Worm (Caenorhabditis elegans) whole organism, L4 larva: ENCODE results near the gene C17B7.14.

Experiments used
- F10B5.3 ChIP-seq: sonication (generic microtip); optimal IDR thresholded peaks from 2 replicates; lab custom pipeline; 2016; ENCODE audit warnings: mild to moderate bottlenecking, missing genetic modification characterization, missing compliant biosample characterization
- F26F4.8 ChIP-seq: fragments of 200-800 bp; sonication (Bioruptor generic); conservative IDR thresholded peaks from 2 replicates; pipeline ENCODE4 v1.3.6; 2022; ENCODE audit warnings: missing genetic modification characterization, missing compliant biosample characterization
- F49E8.2 ChIP-seq: sonication (generic microtip); optimal IDR thresholded peaks from 2 replicates; lab custom pipeline; 2016; ENCODE audit warnings: missing compliant biosample characterization, mild to moderate bottlenecking, missing genetic modification characterization, borderline replicate concordance
- Y5F2A.4 ChIP-seq: fragments of 200-800 bp; sonication (Bioruptor generic); optimal IDR thresholded peaks from 2 replicates; lab custom pipeline; 2018; ENCODE audit warnings: mild to moderate bottlenecking, missing genetic modification characterization, missing compliant biosample characterization
- aha-1 ChIP-seq: fragments of 150-350 bp; peaks from one replicate; lab custom pipeline; 2014; ENCODE audit warnings: missing biosample characterization, missing genetic modification characterization
- arid-1 ChIP-seq: fragments of 200-800 bp; sonication (Bioruptor generic); conservative IDR thresholded peaks from 2 replicates; pipeline ENCODE4 v1.3.6; 2022; ENCODE audit warnings: missing genetic modification reagents, missing genetic modification characterization, missing compliant biosample characterization
- ceh-28 ChIP-seq: fragments of 150-350 bp; optimal IDR thresholded peaks from 2 replicates; lab custom pipeline; 2014; ENCODE audit warnings: missing biosample characterization, missing genetic modification reagents, missing genetic modification characterization
- ceh-32 ChIP-seq: sonication (generic microtip); optimal IDR thresholded peaks from 2 replicates; lab custom pipeline; 2016; ENCODE audit warnings: mild to moderate bottlenecking, missing genetic modification characterization, missing compliant biosample characterization; ENCODE audit not compliant: poor library complexity
- ceh-44 ChIP-seq: fragments of 200-800 bp; sonication (Bioruptor generic); IDR thresholded peaks from 2 replicates; pipeline ENCODE4 v1.3.6; 2022; ENCODE audit warnings: missing genetic modification reagents, missing genetic modification characterization, missing compliant biosample characterization
- ceh-62 ChIP-seq: sonication (generic microtip); optimal IDR thresholded peaks from 2 replicates; lab custom pipeline; 2017; ENCODE audit warnings: missing biosample characterization, missing genetic modification characterization
- ceh-82 ChIP-seq: sonication (generic microtip); optimal IDR thresholded peaks from 2 replicates; lab custom pipeline; 2017; ENCODE audit warnings: missing biosample characterization, missing genetic modification characterization
- daf-12 ChIP-seq: fragments of 150-350 bp; optimal IDR thresholded peaks from 2 replicates; lab custom pipeline; 2014; ENCODE audit warnings: missing biosample characterization, missing genetic modification reagents, missing genetic modification characterization
- daf-8 ChIP-seq: fragments of 200-800 bp; sonication (Bioruptor generic); IDR thresholded peaks from 2 replicates; pipeline ENCODE4 v1.3.6; 2022; ENCODE audit warnings: missing genetic modification characterization, missing compliant biosample characterization
- dmd-8 ChIP-seq: fragments of 200-800 bp; sonication (Bioruptor generic); IDR thresholded peaks from 2 replicates; pipeline ENCODE4 v1.3.6; 2022; ENCODE audit warnings: missing genetic modification characterization, missing compliant biosample characterization
- duxl-1 ChIP-seq: sonication (generic microtip); optimal IDR thresholded peaks from 2 replicates; lab custom pipeline; 2016; ENCODE audit warnings: mild to moderate bottlenecking, missing genetic modification characterization, moderate library complexity, missing compliant biosample characterization; ENCODE audit not compliant: poor library complexity
- fkh-10 ChIP-seq: fragments of 150-350 bp; optimal IDR thresholded peaks from 2 replicates; lab custom pipeline; 2014; ENCODE audit warnings: missing biosample characterization, missing genetic modification reagents, missing genetic modification characterization
- lim-7 ChIP-seq: fragments of 200-800 bp; sonication (Bioruptor generic); IDR thresholded peaks from 2 replicates; pipeline ENCODE4 v1.3.6; 2022; ENCODE audit warnings: missing genetic modification characterization, missing compliant biosample characterization
- lin-15B ChIP-seq: fragments of 150-350 bp; sonication (generic microtip); optimal IDR thresholded peaks from 3 replicates; lab custom pipeline; 2014; ENCODE audit warnings: missing biosample characterization, missing genetic modification characterization
- lin-29 ChIP-seq: fragments of 200-800 bp; sonication (Bioruptor generic); IDR thresholded peaks from 2 replicates; pipeline ENCODE4 v1.3.6; 2022; ENCODE audit warnings: missing genetic modification reagents, missing genetic modification characterization, missing compliant biosample characterization
- madf-5 ChIP-seq, 2 experiments: fragments of 200-800 bp; sonication (Bioruptor generic); IDR thresholded peaks; 2 replicates each; pipeline ENCODE4 v1.3.6; 2022; ENCODE audit warnings: missing compliant biosample characterization in 2 of 2, missing genetic modification characterization in 2 of 2
- mdt-29 ChIP-seq: fragments of 200-800 bp; sonication (Bioruptor generic); IDR thresholded peaks from 2 replicates; pipeline ENCODE4 v1.3.6; 2022; ENCODE audit warnings: missing genetic modification reagents, missing genetic modification characterization, missing compliant biosample characterization
- mxl-3 ChIP-seq: fragments of 200-800 bp; sonication (Bioruptor generic); optimal IDR thresholded peaks from 2 replicates; lab custom pipeline; 2018; ENCODE audit warnings: mild to moderate bottlenecking, missing genetic modification characterization, missing compliant biosample characterization
- nhr-10 ChIP-seq: fragments of 150-350 bp; optimal IDR thresholded peaks from 2 replicates; lab custom pipeline; 2014; ENCODE audit warnings: missing biosample characterization, missing genetic modification characterization
- nhr-237 ChIP-seq: sonication (generic microtip); optimal IDR thresholded peaks from 2 replicates; lab custom pipeline; 2017; ENCODE audit warnings: missing biosample characterization, missing genetic modification characterization
- nhr-28 ChIP-seq: fragments of 150-350 bp; optimal IDR thresholded peaks from 2 replicates; lab custom pipeline; 2014; ENCODE audit warnings: missing biosample characterization, missing genetic modification characterization
- nhr-48 ChIP-seq: sonication (generic microtip); optimal IDR thresholded peaks from 2 replicates; lab custom pipeline; 2016; ENCODE audit warnings: mild to moderate bottlenecking, missing genetic modification characterization, missing compliant biosample characterization
- nhr-6 ChIP-seq: fragments of 150-350 bp; optimal IDR thresholded peaks from 2 replicates; lab custom pipeline; 2014; ENCODE audit warnings: missing biosample characterization, missing genetic modification characterization
- nhr-76 ChIP-seq: fragments of 150-350 bp; optimal IDR thresholded peaks from 2 replicates; lab custom pipeline; 2014; ENCODE audit warnings: missing biosample characterization, missing genetic modification characterization
- nhr-77 ChIP-seq: fragments of 150-350 bp; optimal IDR thresholded peaks from 2 replicates; lab custom pipeline; 2014; ENCODE audit warnings: missing biosample characterization, missing genetic modification characterization
- php-3 ChIP-seq: fragments of 200-800 bp; sonication (Bioruptor generic); IDR thresholded peaks from 2 replicates; pipeline ENCODE4 v1.3.6; 2022; ENCODE audit warnings: missing genetic modification reagents, missing genetic modification characterization, missing compliant biosample characterization
- set-16 ChIP-seq: fragments of 200-800 bp; sonication (Bioruptor generic); IDR thresholded peaks from 2 replicates; pipeline ENCODE4 v1.3.6; 2022; ENCODE audit warnings: missing genetic modification reagents, missing genetic modification characterization, missing compliant biosample characterization
- skn-1 ChIP-seq: fragments of 150-350 bp; optimal IDR thresholded peaks from 2 replicates; lab custom pipeline; 2014; ENCODE audit warnings: missing biosample characterization, missing genetic modification characterization
- tra-1 ChIP-seq: fragments of 200-800 bp; sonication (Bioruptor generic); IDR thresholded peaks from 2 replicates; pipeline ENCODE4 v1.3.6; 2022; ENCODE audit warnings: missing genetic modification reagents, missing genetic modification characterization, missing compliant biosample characterization
- unc-62 ChIP-seq, 3 experiments: fragments of 150-350 bp in 1 of 3; sonication (generic microtip); optimal IDR thresholded peaks in 2 of 3; peaks in 1 of 3; 1 replicate in 1 of 3; 2 replicates in 2 of 3; lab custom pipeline; 2014 to 2017; ENCODE audit warnings: missing biosample characterization in 3 of 3, missing genetic modification characterization in 3 of 3, missing genetic modification reagents in 3 of 3, missing genotype in 1 of 3
- zag-1 ChIP-seq: fragments of 150-350 bp; optimal IDR thresholded peaks from 2 replicates; lab custom pipeline; 2014; ENCODE audit warnings: missing biosample characterization, missing genetic modification characterization
- zfp-3 ChIP-seq: fragments of 200-800 bp; sonication (Bioruptor generic); conservative IDR thresholded peaks from 2 replicates; pipeline ENCODE4 v1.3.6; 2022; ENCODE audit warnings: missing genetic modification reagents, missing genetic modification characterization, missing compliant biosample characterization

Gene C17B7.14

ce11 chrV:3312067-3312666 lies 8.2 kb downstream of the C17B7.14 start, which contains the start of gene arrd-18 (continued):
- TF ChIP-seq nhr-10 (tag; lab: Kevin White, UChicago) (no peak), lin-29 (GFP tag; lab: Robert Waterston, UW) (no peak), F26F4.8 (GFP tag; lab: Robert Waterston, UW) (no peak), mdt-29 (GFP tag; lab: Robert Waterston, UW) (no peak), nhr-6 (tag; lab: Kevin White, UChicago) (no peak), duxl-1 (tag; lab: Kevin White, UChicago) (no peak), dmd-8 (GFP tag; lab: Robert Waterston, UW) (no peak), set-16 (no peak), nhr-28 (tag; lab: Kevin White, UChicago) (peak; percentile 56), nhr-48 (tag; lab: Kevin White, UChicago) (peak; percentile 70), ceh-44 (GFP tag; lab: Robert Waterston, UW) (no peak), zag-1 (tag; lab: Kevin White, UChicago) (no peak), nhr-76 (tag; lab: Kevin White, UChicago) (no peak), lim-7 (GFP tag; lab: Robert Waterston, UW) (no peak), daf-8 (GFP tag; lab: Robert Waterston, UW) (no peak), tra-1 (GFP tag; lab: Robert Waterston, UW) (0 out of 2 replicates have a peak, but pooled peaks have one; percentile 10), nhr-77 (peak; percentile 43), lin-15B (tag; lab: Kevin White, UChicago) (no peak), nhr-237 (tag; lab: Kevin White, UChicago) (no peak), Y5F2A.4 (no peak), daf-12 (tag; lab: Kevin White, UChicago) (no peak), skn-1 (tag; lab: Kevin White, UChicago) (no peak), ceh-28 (no peak), ceh-62 (tag; lab: Kevin White, UChicago) (no peak), php-3 (peak; percentile 18; the same call in 1 of the 2 replicates), F10B5.3 (tag; lab: Kevin White, UChicago) (no peak), fkh-10 (GFP tag; lab: Kevin White, UChicago) (no peak), mxl-3 (GFP tag; lab: Kevin White, UChicago) (peak; percentile 34), arid-1 (GFP tag; lab: Robert Waterston, UW) (no peak), ceh-32 (no peak)

DNA sequence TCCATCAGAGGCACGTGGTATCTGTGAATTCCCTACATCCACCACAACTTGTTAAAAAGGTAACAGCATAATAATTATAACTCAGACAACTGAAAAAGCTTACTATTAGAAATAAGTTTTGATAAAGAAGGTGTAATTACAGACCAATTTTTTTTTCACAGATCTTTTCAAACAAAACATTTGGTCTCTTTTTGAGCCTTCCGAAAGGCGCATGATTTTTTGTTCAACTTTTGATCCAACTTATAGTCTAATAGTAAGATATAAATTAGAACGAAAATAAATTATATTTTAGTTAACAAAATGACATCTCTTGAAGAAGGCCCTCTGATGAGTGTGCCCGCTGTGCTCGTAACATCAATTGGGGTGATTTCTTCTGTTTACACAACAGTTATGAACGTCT lies 12.2 kb downstream of the C17B7.14 start, which contains the start of gene srbc-3:
TSS of gene srbc-3 (plus strand) at position 301 of the 400 bp plus-strand sequence.
- no peak for TF ChIP-seq ceh-82 (tag; lab: Kevin White, UChicago)
- peak in 1 of 2 experiments; percentile 67 for TF ChIP-seq unc-62 (GFP tag; optimal IDR thresholded peaks at IDR 0.05 in 1 of 2; lab: Kevin White, UChicago)
- no peak for TF ChIP-seq unc-62 (tag; optimal IDR thresholded peaks at IDR 0.05; lab: Kevin White, UChicago)
- TF ChIP-seq madf-5 (GFP tag; IDR thresholded peaks at IDR 0.05; lab: Robert Waterston, UW): no peak

DNA sequence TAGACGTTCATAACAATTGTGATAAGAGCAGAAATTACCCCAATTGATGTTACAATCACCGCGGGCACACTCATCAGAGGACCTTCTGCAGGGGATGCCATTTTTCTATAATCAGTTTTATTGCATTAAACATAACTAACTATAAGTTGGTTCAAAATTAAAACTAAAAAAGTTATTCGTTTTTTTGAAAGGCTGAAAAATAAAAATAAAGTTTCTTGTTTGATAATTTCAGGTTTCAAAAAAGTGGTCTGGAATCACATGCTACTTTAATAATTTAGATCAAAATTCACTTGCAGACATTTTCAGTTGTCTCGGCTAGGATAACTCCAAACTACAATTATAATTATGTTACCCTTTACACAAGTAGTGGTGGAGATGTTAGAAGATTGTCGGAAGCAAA lies 18.4 kb downstream of the C17B7.14 start, which contains the start of gene srbc-1:
TSS of gene srbc-1 (minus strand) at position 101 of the 400 bp plus-strand sequence.
- TF ChIP-seq daf-12 (tag; lab: Kevin White, UChicago): no peak
- no peak for TF ChIP-seq F49E8.2 (tag; lab: Kevin White, UChicago)
- peak; percentile 2 for TF ChIP-seq aha-1 (tag; lab: Kevin White, UChicago)
- no peak for TF ChIP-seq zfp-3 (GFP tag; lab: Robert Waterston, UW)

DNA sequence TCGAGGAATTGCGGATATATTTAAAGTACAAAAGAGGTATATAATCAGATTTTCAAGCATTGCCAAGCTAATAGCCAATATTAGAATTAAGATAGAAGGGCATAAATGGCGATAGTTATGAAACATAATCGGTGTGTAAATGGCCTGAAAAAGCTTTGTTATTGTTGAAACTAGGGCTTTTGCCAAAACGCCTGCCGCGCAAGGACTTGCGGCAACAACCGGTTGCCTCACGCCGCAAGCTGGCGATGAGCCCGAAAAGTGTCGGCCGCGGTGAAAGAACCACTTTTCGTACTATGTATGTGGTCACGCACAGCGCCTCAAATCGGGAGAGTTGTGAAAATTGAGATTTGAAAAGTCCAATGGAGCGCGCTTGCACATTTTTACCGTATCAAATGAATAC lies 20.9 kb downstream of the C17B7.14 start:
- TF ChIP-seq ceh-82 (tag; lab: Kevin White, UChicago) (no peak), madf-5 (GFP tag; IDR thresholded peaks at IDR 0.05; lab: Robert Waterston, UW) (peak in 1 of 2 experiments; percentile 70; a peak in 1 of 4 replicates)
- TF ChIP-seq, all 104 proteins: peak for 1
